Fruit fly (Drosophila melanogaster) whole organism, embryonic: Measurements from ENCODE around the gene St2.

Source experiments
- Awh ChIP-seq: fragments of 200-800 bp; sonication (Bioruptor generic); IDR thresholded peaks from 2 replicates; pipeline ENCODE4, ENCODE4 v1.3.6; 2022; ENCODE audit warnings: missing biosample characterization, missing genetic modification characterization
- Blimp-1 ChIP-seq: fragments of 200-800 bp; sonication (Bioruptor generic); optimal IDR thresholded peaks from 3 replicates; lab custom pipeline; 2018; ENCODE audit warnings: missing biosample characterization, missing genetic modification characterization, mild to moderate bottlenecking, moderate library complexity, missing genetic modification reagents
- CG12155 ChIP-seq: fragments of 200-800 bp; sonication (Bioruptor generic); optimal IDR thresholded peaks from 3 replicates; lab custom pipeline; 2016; ENCODE audit warnings: missing biosample characterization, missing genetic modification characterization
- CG12769 ChIP-seq: fragments of 200-800 bp; sonication (Bioruptor generic); optimal IDR thresholded peaks from 2 replicates; lab custom pipeline; 2019; ENCODE audit warnings: missing biosample characterization, mild to moderate bottlenecking, missing genetic modification characterization, moderate library complexity
- CG14441 ChIP-seq: fragments of 200-800 bp; sonication (Bioruptor generic); IDR thresholded peaks from 2 replicates; pipeline ENCODE4 v1.3.6; 2022; ENCODE audit warnings: missing biosample characterization, missing genetic modification characterization
- CG14710 ChIP-seq: fragments of 200-800 bp; sonication (Bioruptor generic); optimal IDR thresholded peaks from 3 replicates; lab custom pipeline; 2019; ENCODE audit warnings: missing biosample characterization, mild to moderate bottlenecking, missing genetic modification characterization, moderate library complexity
- CG15514 ChIP-seq: fragments of 200-800 bp; sonication (Bioruptor generic); optimal IDR thresholded peaks from 3 replicates; lab custom pipeline; 2017; ENCODE audit warnings: missing biosample characterization, missing genetic modification characterization, mild to moderate bottlenecking, moderate library complexity, missing genetic modification reagents
- CG15601 ChIP-seq: fragments of 200-800 bp; sonication (Bioruptor generic); optimal IDR thresholded peaks from 3 replicates; lab custom pipeline; 2019; ENCODE audit warnings: missing biosample characterization, mild to moderate bottlenecking, missing genetic modification characterization, moderate library complexity
- CG1603 ChIP-seq: fragments of 200-800 bp; sonication (Bioruptor generic); optimal IDR thresholded peaks from 2 replicates; lab custom pipeline; 2019; ENCODE audit warnings: missing biosample characterization, mild to moderate bottlenecking, missing genetic modification characterization, moderate library complexity
- CG16813 ChIP-seq: fragments of 200-800 bp; sonication (Bioruptor generic); IDR thresholded peaks from 3 replicates; pipeline ENCODE4 v1.3.6; 2022; ENCODE audit warnings: missing biosample characterization, missing genetic modification characterization; ENCODE audit not compliant: partially characterized antibody
- CG17612 ChIP-seq: fragments of 200-800 bp; sonication (Bioruptor generic); IDR thresholded peaks from 2 replicates; pipeline ENCODE4 v1.3.6; 2022; ENCODE audit warnings: missing biosample characterization, missing genetic modification characterization
- CG17912 ChIP-seq: fragments of 200-800 bp; sonication (Bioruptor generic); optimal IDR thresholded peaks from 2 replicates; lab custom pipeline; 2018; ENCODE audit warnings: missing biosample characterization, mild to moderate bottlenecking, missing genetic modification characterization
- CG18476 ChIP-seq: fragments of 200-800 bp; sonication (Bioruptor generic); optimal IDR thresholded peaks from 2 replicates; lab custom pipeline; 2016; ENCODE audit warnings: missing biosample characterization, mild to moderate bottlenecking, missing genetic modification characterization
- CG3281 ChIP-seq: fragments of 200-800 bp; sonication (Bioruptor generic); optimal IDR thresholded peaks from 3 replicates; lab custom pipeline; 2017; ENCODE audit warnings: missing biosample characterization, mild to moderate bottlenecking, missing genetic modification characterization
- CG3407 ChIP-seq: fragments of 200-800 bp; sonication (Bioruptor generic); optimal IDR thresholded peaks from 2 replicates; lab custom pipeline; 2018; ENCODE audit warnings: missing biosample characterization, mild to moderate bottlenecking, missing genetic modification characterization
- CG4820 ChIP-seq: fragments of 200-800 bp; sonication (Bioruptor generic); optimal IDR thresholded peaks from 3 replicates; lab custom pipeline; 2016; ENCODE audit warnings: missing biosample characterization, missing genetic modification characterization
- CG6254 ChIP-seq: fragments of 200-800 bp; sonication (Bioruptor generic); optimal IDR thresholded peaks from 3 replicates; lab custom pipeline; 2017; ENCODE audit warnings: mild to moderate bottlenecking, missing biosample characterization, missing genetic modification reagents, missing genetic modification characterization
- CG6689 ChIP-seq: fragments of 200-800 bp; sonication (Bioruptor generic); IDR thresholded peaks from 2 replicates; pipeline ENCODE4 v1.3.6; 2022; ENCODE audit warnings: missing biosample characterization, missing genetic modification characterization
- CG6854 ChIP-seq: fragments of 200-800 bp; sonication (Bioruptor generic); optimal IDR thresholded peaks from 3 replicates; lab custom pipeline; 2017; ENCODE audit warnings: missing biosample characterization, mild to moderate bottlenecking, missing genetic modification characterization
- CG7987 ChIP-seq: fragments of 200-800 bp; sonication (Bioruptor generic); optimal IDR thresholded peaks from 2 replicates; lab custom pipeline; 2018; ENCODE audit warnings: missing biosample characterization, mild to moderate bottlenecking, missing genetic modification characterization, moderate library complexity
- Dad ChIP-seq: fragments of 200-800 bp; sonication (Bioruptor generic); optimal IDR thresholded peaks from 3 replicates; lab custom pipeline; 2016; ENCODE audit warnings: missing biosample characterization, missing genetic modification characterization
- Doc3 ChIP-seq: fragments of 200-800 bp; sonication (Bioruptor generic); IDR thresholded peaks from 3 replicates; pipeline ENCODE4 v1.3.6; 2022; ENCODE audit warnings: missing biosample characterization, missing genetic modification characterization; ENCODE audit not compliant: partially characterized antibody
- Fer2 ChIP-seq: fragments of 200-800 bp; sonication (Bioruptor generic); optimal IDR thresholded peaks from 2 replicates; lab custom pipeline; 2018; ENCODE audit warnings: missing biosample characterization, mild to moderate bottlenecking, missing genetic modification characterization, moderate library complexity
- HHEX ChIP-seq: fragments of 200-800 bp; sonication (Bioruptor generic); optimal IDR thresholded peaks from 3 replicates; lab custom pipeline; 2017; ENCODE audit warnings: missing biosample characterization, mild to moderate bottlenecking, missing genetic modification characterization, missing genetic modification reagents
- Jarid2 ChIP-seq: fragments of 200-800 bp; sonication (Bioruptor generic); optimal IDR thresholded peaks from 3 replicates; lab custom pipeline; 2017; ENCODE audit warnings: mild to moderate bottlenecking, missing biosample characterization, missing genetic modification reagents, missing genetic modification characterization
- Myb ChIP-seq: fragments of 200-800 bp; sonication (Bioruptor generic); optimal IDR thresholded peaks from 2 replicates; lab custom pipeline; 2016; ENCODE audit warnings: missing biosample characterization, missing genetic modification characterization
- Neu2 ChIP-seq: fragments of 200-800 bp; sonication (Bioruptor generic); optimal IDR thresholded peaks from 3 replicates; lab custom pipeline; 2016; ENCODE audit warnings: missing biosample characterization, missing genetic modification characterization, borderline replicate concordance
- Six4 ChIP-seq: fragments of 200-800 bp; sonication (Bioruptor generic); optimal IDR thresholded peaks from 2 replicates; lab custom pipeline; 2016; ENCODE audit warnings: missing biosample characterization, missing genetic modification characterization
- Xrp1 ChIP-seq: fragments of 200-800 bp; sonication (Bioruptor generic); IDR thresholded peaks from 2 replicates; pipeline ENCODE4 v1.3.6; 2022; ENCODE audit warnings: missing biosample characterization, missing genetic modification characterization
- az2 ChIP-seq: fragments of 200-800 bp; sonication (Bioruptor generic); optimal IDR thresholded peaks from 3 replicates; lab custom pipeline; 2016; ENCODE audit warnings: missing biosample characterization, missing genetic modification characterization
- cas ChIP-seq: fragments of 200-800 bp; sonication (Bioruptor generic); IDR thresholded peaks from 2 replicates; pipeline ENCODE4 v1.3.6; 2022; ENCODE audit warnings: missing biosample characterization, missing genetic modification characterization
- dmrt11E ChIP-seq: fragments of 200-800 bp; sonication (Bioruptor generic); optimal IDR thresholded peaks from 3 replicates; lab custom pipeline; 2018; ENCODE audit warnings: missing biosample characterization, mild to moderate bottlenecking, missing genetic modification characterization, moderate library complexity
- eve ChIP-seq, 2 experiments: fragments of >200 bp; optimal IDR thresholded peaks; 2 replicates each; lab custom pipeline; 2017; ENCODE audit warnings: missing biosample characterization in 2 of 2, missing genetic modification characterization in 2 of 2
- eyg ChIP-seq: fragments of 200-800 bp; sonication (Bioruptor generic); optimal IDR thresholded peaks from 3 replicates; lab custom pipeline; 2016; ENCODE audit warnings: missing biosample characterization, missing genetic modification characterization
- fd102C ChIP-seq: fragments of 200-800 bp; sonication (Bioruptor generic); optimal IDR thresholded peaks from 2 replicates; lab custom pipeline; 2018; ENCODE audit warnings: missing biosample characterization, mild to moderate bottlenecking, missing genetic modification characterization, moderate library complexity
- fd3F ChIP-seq: fragments of 200-800 bp; sonication (Bioruptor generic); optimal IDR thresholded peaks from 2 replicates; lab custom pipeline; 2018; ENCODE audit warnings: missing biosample characterization, mild to moderate bottlenecking, missing genetic modification characterization, moderate library complexity
- grau ChIP-seq: fragments of 200-800 bp; optimal IDR thresholded peaks from 3 replicates; lab custom pipeline; 2019; ENCODE audit warnings: missing biosample characterization, mild to moderate bottlenecking, missing genetic modification characterization, moderate library complexity
- hth ChIP-seq: fragments of >200 bp; optimal IDR thresholded peaks from 2 replicates; lab custom pipeline; 2017; ENCODE audit warnings: inconsistent platforms
- jigr1 ChIP-seq: fragments of 200-800 bp; sonication (Bioruptor generic); IDR thresholded peaks from 3 replicates; pipeline ENCODE4 v1.3.6; 2022; ENCODE audit warnings: missing biosample characterization, missing genetic modification characterization
- jumu ChIP-seq: fragments of 200-800 bp; sonication (Bioruptor generic); optimal IDR thresholded peaks from 3 replicates; lab custom pipeline; 2016; ENCODE audit warnings: missing biosample characterization, missing genetic modification characterization
- klu ChIP-seq: fragments of 200-800 bp; sonication (Bioruptor generic); IDR thresholded peaks from 2 replicates; pipeline ENCODE4 v1.3.6; 2022; ENCODE audit warnings: missing biosample characterization, missing genetic modification characterization
- lola ChIP-seq, 3 experiments: fragments of >200 bp in 2 of 3; fragments of 200-800 bp in 1 of 3; sonication (Bioruptor generic) in 1 of 3; optimal IDR thresholded peaks; 2 replicates each; lab custom pipeline; 2017 to 2019; ENCODE audit warnings: missing biosample characterization in 3 of 3, missing genetic modification characterization in 3 of 3, mild to moderate bottlenecking in 1 of 3, moderate library complexity in 1 of 3
- luna ChIP-seq: fragments of 200-800 bp; sonication (Bioruptor generic); optimal IDR thresholded peaks from 2 replicates; lab custom pipeline; 2016; ENCODE audit warnings: missing biosample characterization, missing genetic modification characterization
- nmo ChIP-seq: fragments of 200-800 bp; sonication (Bioruptor generic); optimal IDR thresholded peaks from 2 replicates; lab custom pipeline; 2018; ENCODE audit warnings: missing biosample characterization, mild to moderate bottlenecking, missing genetic modification characterization, moderate library complexity
- otp ChIP-seq: fragments of 200-800 bp; sonication (Bioruptor generic); IDR thresholded peaks from 3 replicates; pipeline ENCODE4, ENCODE4 v1.3.6; 2022; ENCODE audit warnings: missing biosample characterization, missing genetic modification characterization
- slou ChIP-seq: fragments of 200-800 bp; sonication (Bioruptor generic); optimal IDR thresholded peaks from 3 replicates; lab custom pipeline; 2016; ENCODE audit warnings: missing biosample characterization, missing genetic modification characterization
- trem ChIP-seq: fragments of 200-800 bp; optimal IDR thresholded peaks from 3 replicates; lab custom pipeline; 2019; ENCODE audit warnings: missing biosample characterization, mild to moderate bottlenecking, missing genetic modification characterization, moderate library complexity
- yki ChIP-seq: fragments of >200 bp; optimal IDR thresholded peaks from 3 replicates; lab custom pipeline; 2018
- z ChIP-seq: fragments of 200-800 bp; sonication (Bioruptor generic); IDR thresholded peaks from 3 replicates; pipeline ENCODE4 v1.3.6; 2022; ENCODE audit warnings: missing biosample characterization, missing genetic modification characterization
- zen2 ChIP-seq: fragments of 200-800 bp; sonication (Bioruptor generic); IDR thresholded peaks from 3 replicates; pipeline ENCODE4 v1.3.6; 2022; ENCODE audit warnings: missing biosample characterization, missing genetic modification characterization; ENCODE audit not compliant: partially characterized antibody

The St2 gene

dm6 chr3R:9226701-9227313, 24.8 kb upstream of the St2 start (continued):
- TF ChIP-seq CG18476 (GFP tag; lab: Kevin White, UChicago) (no peak), nmo (GFP tag; lab: Kevin White, UChicago) (no peak), jigr1 (GFP tag; lab: Robert Waterston, UW) (no peak), slou (GFP tag; lab: Kevin White, UChicago) (no peak), fd3F (no peak), klu (GFP tag; lab: Robert Waterston, UW) (peak; percentile 86), CG17912 (GFP tag; lab: Kevin White, UChicago) (no peak), Doc3 (GFP tag; lab: Robert Waterston, UW) (peak; percentile 41; the same call in 1 of the 3 replicates), Six4 (no peak), fd102C (GFP tag; lab: Kevin White, UChicago) (no peak), lola (GFP tag; optimal IDR thresholded peaks at IDR 0.05; lab: Kevin White, UChicago) (no peak), zen2 (GFP tag; lab: Robert Waterston, UW) (no peak; the same call in 2 of the 3 replicates), eyg (GFP tag; lab: Kevin White, UChicago) (no peak), CG14710 (tag; lab: Kevin White, UChicago) (no peak), Awh (GFP tag; lab: Robert Waterston, UW) (peak; percentile 96), Xrp1 (no peak), CG17612 (GFP tag; lab: Robert Waterston, UW) (no peak), HHEX (no peak), CG15601 (tag; lab: Kevin White, UChicago) (no peak), yki (lab: Kevin White, UChicago) (peak; percentile 61), luna (GFP tag; lab: Kevin White, UChicago) (no peak), CG15514 (no peak), CG7987 (GFP tag; lab: Kevin White, UChicago) (peak; percentile 88), CG1603 (no peak), trem (tag; lab: Kevin White, UChicago) (no peak), z (0 out of 3 replicates have a peak, but pooled peaks have one; percentile 40), dmrt11E (tag; lab: Kevin White, UChicago) (no peak), CG16813 (GFP tag; lab: Robert Waterston, UW) (no peak), CG12155 (GFP tag; lab: Kevin White, UChicago) (no peak), CG3407 (no peak), CG6854 (no peak), az2 (no peak), Dad (no peak), Myb (GFP tag; lab: Kevin White, UChicago) (no peak), Fer2 (no peak), Jarid2 (GFP tag; lab: Kevin White, UChicago) (peak; percentile 57), CG4820 (GFP tag; lab: Kevin White, UChicago) (no peak), eve (GFP tag; optimal IDR thresholded peaks at IDR 0.05; lab: Kevin White, UChicago) (peak in 1 of 2 experiments; percentile 61), grau (tag; lab: Kevin White, UChicago) (no peak), CG6689 (GFP tag; lab: Robert Waterston, UW) (no peak), CG12769 (tag; lab: Kevin White, UChicago) (peak; percentile 85), CG14441 (no peak), hth (lab: Kevin White, UChicago) (no peak), Neu2 (GFP tag; lab: Kevin White, UChicago) (no peak), CG6254 (GFP tag; lab: Kevin White, UChicago) (no peak), Blimp-1 (GFP tag; lab: Kevin White, UChicago) (no peak), cas (GFP tag; lab: Robert Waterston, UW) (no peak), CG3281 (no peak), jumu (GFP tag; lab: Kevin White, UChicago) (no peak), otp (peak; percentile 79)
